Fruit fly (Drosophila melanogaster) whole organism, adult: ENCODE measurements around the gene Hs6st.

ENCODE experiments used
- CG11617 ChIP-seq: fragments of 200-800 bp; sonication (Bioruptor generic); optimal IDR thresholded peaks from 2 replicates; lab custom pipeline; 2017; ENCODE audit warnings: mild to moderate bottlenecking, missing biosample characterization, missing genetic modification reagents, missing genetic modification characterization
- CG12768 ChIP-seq: fragments of 200-800 bp; sonication (Bioruptor generic); optimal IDR thresholded peaks from 2 replicates; lab custom pipeline; 2017; ENCODE audit warnings: missing biosample characterization, missing genetic modification characterization, mild to moderate bottlenecking, moderate library complexity, missing genetic modification reagents
- CG33017 ChIP-seq: fragments of 200-800 bp; sonication (Bioruptor generic); optimal IDR thresholded peaks from 2 replicates; lab custom pipeline; 2018; ENCODE audit warnings: missing biosample characterization, mild to moderate bottlenecking, missing genetic modification characterization, moderate library complexity
- CG5204 ChIP-seq: fragments of 200-800 bp; sonication (Bioruptor generic); optimal IDR thresholded peaks from 2 replicates; lab custom pipeline; 2016; ENCODE audit warnings: missing biosample characterization, missing genetic modification characterization
- Clk ChIP-seq: fragments of 200-800 bp; sonication (Bioruptor generic); optimal IDR thresholded peaks from 2 replicates; lab custom pipeline; 2017; ENCODE audit warnings: missing biosample characterization, missing genetic modification characterization
- Crg-1 ChIP-seq: fragments of 200-800 bp; sonication (Bioruptor generic); optimal IDR thresholded peaks from 2 replicates; lab custom pipeline; 2016; ENCODE audit warnings: missing biosample characterization, missing genetic modification characterization
- Hr96 ChIP-seq: fragments of 200-800 bp; sonication (Bioruptor generic); optimal IDR thresholded peaks from 2 replicates; lab custom pipeline; 2016; ENCODE audit warnings: missing biosample characterization, missing genetic modification characterization
- cic ChIP-seq: fragments of 200-800 bp; sonication (Bioruptor generic); optimal IDR thresholded peaks from 2 replicates; lab custom pipeline; 2017; ENCODE audit warnings: missing biosample characterization, mild to moderate bottlenecking, missing genetic modification characterization, moderate library complexity
- cnc ChIP-seq, 2 experiments: fragments of >200 bp; optimal IDR thresholded peaks; 2 replicates each; lab custom pipeline; 2017
- ovo ChIP-seq: fragments of 200-800 bp; sonication (Bioruptor generic); optimal IDR thresholded peaks from 2 replicates; lab custom pipeline; 2016; ENCODE audit warnings: missing biosample characterization, missing genetic modification characterization
- tj ChIP-seq: fragments of 200-800 bp; sonication (Bioruptor generic); optimal IDR thresholded peaks from 3 replicates; lab custom pipeline; 2017; ENCODE audit warnings: missing biosample characterization, mild to moderate bottlenecking, missing genetic modification characterization, moderate library complexity
- toe ChIP-seq: fragments of 200-800 bp; sonication (Bioruptor generic); optimal IDR thresholded peaks from 2 replicates; lab custom pipeline; 2016; ENCODE audit warnings: missing biosample characterization, missing genetic modification characterization

DNA sequence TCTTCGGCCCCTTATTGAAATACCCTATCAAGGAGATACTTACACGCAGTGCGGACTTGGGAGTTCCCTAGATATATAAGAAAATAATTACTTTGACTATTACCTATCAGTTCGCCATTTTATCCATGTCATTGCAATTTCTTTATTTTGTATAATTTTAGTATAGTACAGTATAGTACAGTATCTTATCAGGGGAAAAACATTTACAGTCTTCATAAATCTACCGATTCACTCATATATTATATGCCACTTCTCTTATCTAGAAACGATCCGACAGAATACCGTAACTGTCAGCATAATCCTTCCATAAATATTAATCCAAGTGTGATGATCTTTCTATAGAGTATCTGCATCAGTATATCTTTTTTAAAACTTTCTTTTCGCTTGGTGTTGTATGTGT, 11.9 kb downstream of the Hs6st start:
- TF ChIP-seq CG33017 (tag; lab: Kevin White, UChicago) (no peak), Hr96 (GFP tag; lab: Kevin White, UChicago) (no peak), tj (GFP tag; lab: Kevin White, UChicago) (no peak), CG12768 (GFP tag; lab: Kevin White, UChicago) (no peak), Crg-1 (GFP tag; lab: Kevin White, UChicago) (no peak), CG11617 (GFP tag; lab: Kevin White, UChicago) (no peak), cic (GFP tag; lab: Kevin White, UChicago) (no peak), Clk (GFP tag; lab: Kevin White, UChicago) (no peak), toe (GFP tag; lab: Kevin White, UChicago) (no peak), CG5204 (GFP tag; lab: Kevin White, UChicago) (no peak), ovo (no peak), cnc (optimal IDR thresholded peaks at IDR 0.05; lab: Kevin White, UChicago) (no peak)
